Fruit fly (Drosophila melanogaster): ENCODE measurements around the gene CG31528.

CG31528 gene

DNA sequence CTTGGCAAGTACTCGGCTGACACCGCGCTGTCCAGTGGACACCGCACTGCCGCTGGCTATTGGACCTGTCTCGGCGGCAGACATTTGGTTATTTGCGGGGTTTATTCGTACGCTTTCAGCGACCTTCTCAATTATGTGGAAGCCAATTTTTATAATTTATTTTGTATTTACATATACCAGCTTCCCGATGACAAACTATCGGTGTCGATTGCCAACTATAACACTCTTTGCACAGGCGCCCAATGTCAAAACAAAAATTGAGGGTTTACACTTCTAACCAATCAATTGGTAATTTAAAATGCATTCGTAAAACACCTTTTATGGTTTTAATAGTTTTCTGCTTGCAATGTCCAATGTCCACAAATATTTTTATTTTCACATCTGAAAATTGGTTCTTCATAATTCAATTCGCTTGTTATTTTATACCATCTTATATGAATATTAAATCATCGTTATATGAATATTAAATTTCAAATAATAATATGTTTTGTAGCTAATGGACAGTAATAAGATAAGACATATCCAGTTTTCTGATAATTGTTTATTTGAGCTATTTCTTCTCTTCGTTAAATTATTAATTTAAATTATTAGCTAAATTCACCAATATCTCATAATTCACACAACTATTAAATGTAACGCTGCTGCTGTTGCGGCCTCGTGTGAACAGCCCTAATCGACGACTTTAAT is 16.3 kb upstream of the CG31528 start (continued):
- no peak for TF ChIP-seq CrebB (tag; optimal IDR thresholded peaks at IDR 0.05)
- no peak for TF ChIP-seq CG6254 (GFP tag; optimal IDR thresholded peaks at IDR 0.05)
- no peak for TF ChIP-seq CG7987 (GFP tag; optimal IDR thresholded peaks at IDR 0.05)
- TF ChIP-seq kah (GFP tag; optimal IDR thresholded peaks at IDR 0.05): no peak
- no peak for TF ChIP-seq CG10321 (GFP tag; IDR thresholded peaks at IDR 0.05)
- no peak for TF ChIP-seq CG14441 (GFP tag; IDR thresholded peaks at IDR 0.05)
- no peak for TF ChIP-seq D (optimal IDR thresholded peaks at IDR 0.05)
- no peak for TF ChIP-seq D (GFP tag; optimal IDR thresholded peaks at IDR 0.05)
- TF ChIP-seq Dip3 (GFP tag; optimal IDR thresholded peaks at IDR 0.05): peak; percentile 4
- no peak for TF ChIP-seq Rx (GFP tag; IDR thresholded peaks at IDR 0.05)
- no peak for TF ChIP-seq CG15479 (GFP tag; optimal IDR thresholded peaks at IDR 0.05)
- no peak for TF ChIP-seq CG17829 (tag; optimal IDR thresholded peaks at IDR 0.05)
- TF ChIP-seq pan (optimal IDR thresholded peaks at IDR 0.05): no peak
- TF ChIP-seq pan (GFP tag; optimal IDR thresholded peaks at IDR 0.05 in 1 of 2, IDR thresholded peaks at IDR 0.05 in 1 of 2): no peak
- TF ChIP-seq CG17568 (GFP tag; optimal IDR thresholded peaks at IDR 0.05): no peak
- no peak for TF ChIP-seq NfI (GFP tag; optimal IDR thresholded peaks at IDR 0.05)
- peak; percentile 35 for TF ChIP-seq Ssrp (tag; optimal IDR thresholded peaks at IDR 0.05)
- TF ChIP-seq CG1832 (GFP tag; optimal IDR thresholded peaks at IDR 0.05): no peak
- TF ChIP-seq CG11085 (GFP tag; IDR thresholded peaks at IDR 0.05): no peak
- TF ChIP-seq CG5953 (GFP tag; IDR thresholded peaks at IDR 0.05): no peak
- no peak for TF ChIP-seq lov (optimal IDR thresholded peaks at IDR 0.05)
- no peak for TF ChIP-seq lov (GFP tag; IDR thresholded peaks at IDR 0.05)
- TF ChIP-seq CG10979 (tag; optimal IDR thresholded peaks at IDR 0.05): no peak
- TF ChIP-seq Sin3A (optimal IDR thresholded peaks at IDR 0.05): peak; percentile 4
- no peak for TF ChIP-seq Poxn (GFP tag; IDR thresholded peaks at IDR 0.05)
- no peak for TF ChIP-seq CG11093 (GFP tag; IDR thresholded peaks at IDR 0.05)
- peak; percentile 5 for TF ChIP-seq CG9817 (tag; optimal IDR thresholded peaks at IDR 0.05)
- peak; percentile 31; the same call in 1 of the 3 replicates for TF ChIP-seq ci (GFP tag; IDR thresholded peaks at IDR 0.05)
- TF ChIP-seq gro (GFP tag; optimal IDR thresholded peaks at IDR 0.05): no peak
- no peak for TF ChIP-seq CG11696 (GFP tag; IDR thresholded peaks at IDR 0.05)
- TF ChIP-seq trem (tag; optimal IDR thresholded peaks at IDR 0.05): no peak
- no peak for TF ChIP-seq CG11695 (GFP tag; IDR thresholded peaks at IDR 0.05)
- no peak for TF ChIP-seq da (GFP tag; optimal IDR thresholded peaks at IDR 0.05)
- no peak for TF ChIP-seq CG18619 (GFP tag; optimal IDR thresholded peaks at IDR 0.05)
- no peak for TF ChIP-seq Sox102F (GFP tag; optimal IDR thresholded peaks at IDR 0.05)
- no peak for TF ChIP-seq dati (GFP tag; IDR thresholded peaks at IDR 0.05)
- TF ChIP-seq stc (GFP tag; IDR thresholded peaks at IDR 0.05): no peak
- TF ChIP-seq CG3065 (GFP tag; optimal IDR thresholded peaks at IDR 0.05): no peak
- no peak for TF ChIP-seq kay (GFP tag; optimal IDR thresholded peaks at IDR 0.05)
- no peak for TF ChIP-seq B-H1 (GFP tag; IDR thresholded peaks at IDR 0.05)
- no peak for TF ChIP-seq repo (GFP tag; optimal IDR thresholded peaks at IDR 0.05)
- no peak for TF ChIP-seq hth (optimal IDR thresholded peaks at IDR 0.05)
- TF ChIP-seq eyg (GFP tag; optimal IDR thresholded peaks at IDR 0.05): no peak
- TF ChIP-seq CG6765 (GFP tag; optimal IDR thresholded peaks at IDR 0.05): no peak
- no peak for TF ChIP-seq CG4424 (GFP tag; optimal IDR thresholded peaks at IDR 0.05)
- no peak for TF ChIP-seq Hr51 (GFP tag; optimal IDR thresholded peaks at IDR 0.05)
- no peak for TF ChIP-seq CG33213 (GFP tag; optimal IDR thresholded peaks at IDR 0.05)
- TF ChIP-seq fd64A (GFP tag; optimal IDR thresholded peaks at IDR 0.05): no peak
- TF ChIP-seq her (GFP tag; optimal IDR thresholded peaks at IDR 0.05): no peak
- no peak for TF ChIP-seq Trl (optimal IDR thresholded peaks at IDR 0.05)
- no peak for TF ChIP-seq Trl (GFP tag; optimal IDR thresholded peaks at IDR 0.05)
- peak; percentile 99 for TF ChIP-seq CG30020 (tag; optimal IDR thresholded peaks at IDR 0.05)
- no peak for TF ChIP-seq toy (GFP tag; IDR thresholded peaks at IDR 0.05)
